Worm (Caenorhabditis elegans): Measurements from ENCODE around the gene exos-7.

- TF ChIP-seq pqm-1 (tag; optimal IDR thresholded peaks at IDR 0.05), result no peak
- no peak for TF ChIP-seq K02D7.2 (tag; optimal IDR thresholded peaks at IDR 0.05)
- TF ChIP-seq nhr-11 (tag; optimal IDR thresholded peaks at IDR 0.05), result no peak
- TF ChIP-seq pag-3 (tag; optimal IDR thresholded peaks at IDR 0.05; ENCODE audit: borderline replicate concordance), result no peak
- TF ChIP-seq che-1 (tag; optimal IDR thresholded peaks at IDR 0.05), result no peak
- TF ChIP-seq ama-1 (optimal IDR thresholded peaks at IDR 0.05), result no peak
- no peak for TF ChIP-seq ceh-22 (tag; optimal IDR thresholded peaks at IDR 0.05)
- no peak for TF ChIP-seq madf-2 (tag; optimal IDR thresholded peaks at IDR 0.05)
- TF ChIP-seq elt-4 (tag; optimal IDR thresholded peaks at IDR 0.05), result no peak
- no peak for TF ChIP-seq npax-4 (tag; optimal IDR thresholded peaks at IDR 0.05)
- no peak for TF ChIP-seq ceh-6 (GFP tag; optimal IDR thresholded peaks at IDR 0.05)
- TF ChIP-seq fkh-10 (GFP tag; optimal IDR thresholded peaks at IDR 0.05), result no peak
These were observed 18.6 kb upstream of the exos-7 start, which contains the start of gene T03D8.6 for ce11 chrV:20820033-20820432.
